Fruit fly (Drosophila melanogaster) whole organism, embryonic: ENCODE data around the gene Ir75b.
A peak's percentile ranks its signal among the peaks of the same experiment; 100 is the strongest.

Source experiments
- CG10209 ChIP-seq: fragments of 200-800 bp; sonication (Bioruptor generic); optimal IDR thresholded peaks from 3 replicates; lab custom pipeline; 2017; ENCODE audit warnings: missing biosample characterization, mild to moderate bottlenecking, missing genetic modification characterization, missing genetic modification reagents
- CG11560 ChIP-seq: fragments of 200-800 bp; sonication (Bioruptor generic); IDR thresholded peaks from 3 replicates; pipeline ENCODE4 v1.3.6; 2022; ENCODE audit warnings: missing biosample characterization, missing genetic modification characterization
- CG11723 ChIP-seq: fragments of 200-800 bp; sonication (Bioruptor generic); optimal IDR thresholded peaks from 2 replicates; lab custom pipeline; 2017; ENCODE audit warnings: missing biosample characterization, mild to moderate bottlenecking, missing genetic modification characterization
- CG12659 ChIP-seq: fragments of 200-800 bp; sonication (Bioruptor generic); optimal IDR thresholded peaks from 3 replicates; lab custom pipeline; 2017; ENCODE audit warnings: mild to moderate bottlenecking, missing biosample characterization, missing genetic modification reagents, missing genetic modification characterization
- CG13894 ChIP-seq: fragments of 200-800 bp; sonication (Bioruptor generic); optimal IDR thresholded peaks from 3 replicates; lab custom pipeline; 2018; ENCODE audit warnings: missing biosample characterization, mild to moderate bottlenecking, missing genetic modification characterization, moderate library complexity
- CG1603 ChIP-seq: fragments of 200-800 bp; sonication (Bioruptor generic); optimal IDR thresholded peaks from 2 replicates; lab custom pipeline; 2019; ENCODE audit warnings: missing biosample characterization, mild to moderate bottlenecking, missing genetic modification characterization, moderate library complexity
- CG17568 ChIP-seq: fragments of 200-800 bp; sonication (Bioruptor generic); optimal IDR thresholded peaks from 2 replicates; lab custom pipeline; 2018; ENCODE audit warnings: missing biosample characterization, mild to moderate bottlenecking, missing genetic modification characterization, moderate library complexity
- CG17802 ChIP-seq: fragments of 200-800 bp; sonication (Bioruptor generic); optimal IDR thresholded peaks from 2 replicates; lab custom pipeline; 2018; ENCODE audit warnings: missing biosample characterization, mild to moderate bottlenecking, missing genetic modification characterization, moderate library complexity
- CG18764 ChIP-seq: fragments of 200-800 bp; sonication (Bioruptor generic); optimal IDR thresholded peaks from 3 replicates; lab custom pipeline; 2016; ENCODE audit warnings: missing biosample characterization, missing genetic modification characterization
- CG2120 ChIP-seq: fragments of 200-800 bp; sonication (Bioruptor generic); optimal IDR thresholded peaks from 3 replicates; lab custom pipeline; 2016; ENCODE audit warnings: missing biosample characterization, missing genetic modification characterization
- CG2712 ChIP-seq: fragments of 200-800 bp; optimal IDR thresholded peaks from 3 replicates; lab custom pipeline; 2019; ENCODE audit warnings: missing biosample characterization, mild to moderate bottlenecking, missing genetic modification characterization, moderate library complexity
- CG3065 ChIP-seq: fragments of 200-800 bp; sonication (Bioruptor generic); optimal IDR thresholded peaks from 2 replicates; lab custom pipeline; 2016; ENCODE audit warnings: missing biosample characterization, missing genetic modification characterization
- CG7786 ChIP-seq: fragments of 200-800 bp; sonication (Bioruptor generic); optimal IDR thresholded peaks from 2 replicates; lab custom pipeline; 2016; ENCODE audit warnings: missing biosample characterization, missing genetic modification characterization
- CG9817 ChIP-seq: fragments of 200-800 bp; sonication (Bioruptor generic); optimal IDR thresholded peaks from 2 replicates; lab custom pipeline; 2018; ENCODE audit warnings: missing biosample characterization, mild to moderate bottlenecking, missing genetic modification characterization, moderate library complexity
- CrebB ChIP-seq: fragments of 200-800 bp; sonication (Bioruptor generic); optimal IDR thresholded peaks from 3 replicates; lab custom pipeline; 2018; ENCODE audit warnings: missing biosample characterization, mild to moderate bottlenecking, missing genetic modification characterization
- D19B ChIP-seq: fragments of 200-800 bp; sonication (Bioruptor generic); optimal IDR thresholded peaks from 2 replicates; lab custom pipeline; 2017; ENCODE audit warnings: missing biosample characterization, mild to moderate bottlenecking, missing genetic modification characterization
- Dip2 ChIP-seq: fragments of 200-800 bp; sonication (Bioruptor generic); IDR thresholded peaks from 2 replicates; pipeline ENCODE4 v1.3.6; 2022; ENCODE audit warnings: missing biosample characterization, missing genetic modification characterization
- Doc3 ChIP-seq: fragments of 200-800 bp; sonication (Bioruptor generic); IDR thresholded peaks from 3 replicates; pipeline ENCODE4 v1.3.6; 2022; ENCODE audit warnings: missing biosample characterization, missing genetic modification characterization; ENCODE audit not compliant: partially characterized antibody
- ERR ChIP-seq: fragments of 200-800 bp; sonication (Bioruptor generic); optimal IDR thresholded peaks from 2 replicates; lab custom pipeline; 2016; ENCODE audit warnings: missing biosample characterization, missing genetic modification characterization
- HmgD ChIP-seq: fragments of 200-800 bp; sonication (Bioruptor generic); optimal IDR thresholded peaks from 3 replicates; lab custom pipeline; 2016; ENCODE audit warnings: missing biosample characterization, missing genetic modification characterization
- Jarid2 ChIP-seq: fragments of 200-800 bp; sonication (Bioruptor generic); optimal IDR thresholded peaks from 3 replicates; lab custom pipeline; 2017; ENCODE audit warnings: mild to moderate bottlenecking, missing biosample characterization, missing genetic modification reagents, missing genetic modification characterization
- Lhr ChIP-seq: fragments of 200-800 bp; sonication (Bioruptor generic); optimal IDR thresholded peaks from 3 replicates; lab custom pipeline; 2017; ENCODE audit warnings: mild to moderate bottlenecking, missing biosample characterization, missing genetic modification reagents, missing genetic modification characterization
- Lpt ChIP-seq: fragments of >200 bp; optimal IDR thresholded peaks from 2 replicates; lab custom pipeline; 2018; ENCODE audit warnings: missing biosample characterization, missing genetic modification characterization
- Ravus ChIP-seq: fragments of 200-800 bp; sonication (Bioruptor generic); IDR thresholded peaks from 2 replicates; pipeline ENCODE4 v1.3.6; 2022; ENCODE audit warnings: missing biosample characterization, missing genetic modification characterization
- Rfx ChIP-seq: fragments of 200-800 bp; sonication (Bioruptor generic); IDR thresholded peaks from 2 replicates; pipeline ENCODE4 v1.3.6; 2022; ENCODE audit warnings: missing biosample characterization, missing genetic modification characterization
- Sry-δ ChIP-seq: fragments of 200-800 bp; sonication (Bioruptor generic); optimal IDR thresholded peaks from 2 replicates; lab custom pipeline; 2016; ENCODE audit warnings: missing biosample characterization, missing genetic modification characterization
- abd-A ChIP-seq: fragments of 200-800 bp; sonication (Bioruptor generic); optimal IDR thresholded peaks from 3 replicates; lab custom pipeline; 2019; ENCODE audit warnings: missing biosample characterization, mild to moderate bottlenecking, missing genetic modification characterization, moderate library complexity
- ase ChIP-seq: fragments of 200-800 bp; sonication (Bioruptor generic); IDR thresholded peaks from 3 replicates; pipeline ENCODE4 v1.3.6; 2022; ENCODE audit warnings: missing biosample characterization, missing genetic modification characterization
- az2 ChIP-seq: fragments of 200-800 bp; sonication (Bioruptor generic); optimal IDR thresholded peaks from 3 replicates; lab custom pipeline; 2016; ENCODE audit warnings: missing biosample characterization, missing genetic modification characterization
- bowl ChIP-seq: fragments of 200-800 bp; sonication (Bioruptor generic); IDR thresholded peaks from 2 replicates; pipeline ENCODE4 v1.3.6; 2022; ENCODE audit warnings: missing biosample characterization, missing genetic modification characterization
- croc ChIP-seq: fragments of 200-800 bp; sonication (Bioruptor generic); conservative IDR thresholded peaks from 3 replicates; pipeline ENCODE4 v1.3.6; 2022; ENCODE audit warnings: missing biosample characterization, missing genetic modification characterization
- dati ChIP-seq: fragments of 200-800 bp; sonication (Bioruptor generic); IDR thresholded peaks from 2 replicates; pipeline ENCODE4 v1.3.6; 2022; ENCODE audit warnings: missing biosample characterization, missing genetic modification characterization
- eve ChIP-seq, 2 experiments: fragments of >200 bp; optimal IDR thresholded peaks; 2 replicates each; lab custom pipeline; 2017; ENCODE audit warnings: missing biosample characterization in 2 of 2, missing genetic modification characterization in 2 of 2
- grau ChIP-seq: fragments of 200-800 bp; optimal IDR thresholded peaks from 3 replicates; lab custom pipeline; 2019; ENCODE audit warnings: missing biosample characterization, mild to moderate bottlenecking, missing genetic modification characterization, moderate library complexity
- h ChIP-seq: fragments of >200 bp; optimal IDR thresholded peaks from 2 replicates; lab custom pipeline; 2017
- hb ChIP-seq: fragments of 200-800 bp; sonication (Bioruptor generic); IDR thresholded peaks from 3 replicates; pipeline ENCODE4 v1.3.6; 2022; ENCODE audit warnings: missing biosample characterization, missing genetic modification characterization; ENCODE audit not compliant: partially characterized antibody
- hkb ChIP-seq, 2 experiments: fragments of 200-800 bp in 1 of 2; fragments of >200 bp in 1 of 2; sonication (Bioruptor generic) in 1 of 2; IDR thresholded peaks in 1 of 2; optimal IDR thresholded peaks in 1 of 2; 2 replicates each; pipeline versions ENCODE4 v1.3.6 to Lab custom; 2017 to 2022; ENCODE audit warnings: missing biosample characterization in 1 of 2, missing genetic modification characterization in 1 of 2
- jigr1 ChIP-seq: fragments of 200-800 bp; sonication (Bioruptor generic); IDR thresholded peaks from 3 replicates; pipeline ENCODE4 v1.3.6; 2022; ENCODE audit warnings: missing biosample characterization, missing genetic modification characterization
- jumu ChIP-seq: fragments of 200-800 bp; sonication (Bioruptor generic); optimal IDR thresholded peaks from 3 replicates; lab custom pipeline; 2016; ENCODE audit warnings: missing biosample characterization, missing genetic modification characterization
- lov ChIP-seq, 2 experiments: fragments of 200-800 bp in 1 of 2; fragments of >200 bp in 1 of 2; sonication (Bioruptor generic) in 1 of 2; IDR thresholded peaks in 1 of 2; optimal IDR thresholded peaks in 1 of 2; 2 replicates in 1 of 2; 3 replicates in 1 of 2; pipeline versions ENCODE4 v1.3.6 to Lab custom; 2017 to 2022; ENCODE audit warnings: missing biosample characterization in 1 of 2, missing genetic modification characterization in 1 of 2
- oc ChIP-seq: fragments of 200-800 bp; sonication (Bioruptor generic); optimal IDR thresholded peaks from 2 replicates; lab custom pipeline; 2018; ENCODE audit warnings: missing biosample characterization, mild to moderate bottlenecking, missing genetic modification characterization, moderate library complexity
- org-1 ChIP-seq: fragments of 200-800 bp; sonication (Bioruptor generic); optimal IDR thresholded peaks from 2 replicates; lab custom pipeline; 2017; ENCODE audit warnings: missing biosample characterization, missing genetic modification characterization
- salm ChIP-seq: fragments of 200-800 bp; sonication (Bioruptor generic); optimal IDR thresholded peaks from 2 replicates; lab custom pipeline; 2018; ENCODE audit warnings: missing biosample characterization, mild to moderate bottlenecking, missing genetic modification characterization
- sug ChIP-seq: fragments of 200-800 bp; optimal IDR thresholded peaks from 2 replicates; lab custom pipeline; 2019; ENCODE audit warnings: missing biosample characterization, mild to moderate bottlenecking, missing genetic modification characterization, moderate library complexity
- twi ChIP-seq: fragments of 200-800 bp; optimal IDR thresholded peaks from 2 replicates; lab custom pipeline; 2019; ENCODE audit warnings: missing biosample characterization, mild to moderate bottlenecking, missing genetic modification characterization, moderate library complexity
- unpg ChIP-seq: fragments of 200-800 bp; sonication (Bioruptor generic); optimal IDR thresholded peaks from 3 replicates; lab custom pipeline; 2018; ENCODE audit warnings: missing biosample characterization, mild to moderate bottlenecking, missing genetic modification characterization, moderate library complexity
- vvl ChIP-seq: fragments of 200-800 bp; sonication (Bioruptor generic); IDR thresholded peaks from 2 replicates; pipeline ENCODE4 v1.3.6; 2022; ENCODE audit warnings: missing biosample characterization, missing genetic modification characterization
- zen2 ChIP-seq: fragments of 200-800 bp; sonication (Bioruptor generic); IDR thresholded peaks from 3 replicates; pipeline ENCODE4 v1.3.6; 2022; ENCODE audit warnings: missing biosample characterization, missing genetic modification characterization; ENCODE audit not compliant: partially characterized antibody

The Ir75b gene

dm6 chr3L:17856655-17857479 lies 36.9 kb upstream of the Ir75b start, which contains the start of gene CG5535 (continued):
- peak; percentile 88 for TF ChIP-seq grau
- TF ChIP-seq Dip2, result no peak
- TF ChIP-seq Lpt, result no peak
- peak; percentile 42 for TF ChIP-seq CG7786 (GFP tag; lab: Kevin White, UChicago)
- TF ChIP-seq CG9817 (tag; lab: Kevin White, UChicago), result peak; percentile 49
- TF ChIP-seq eve (GFP tag; optimal IDR thresholded peaks at IDR 0.05; lab: Kevin White, UChicago), result no peak
- TF ChIP-seq jumu, result peak; percentile 51
- peak; percentile 2 for TF ChIP-seq Sry-δ (GFP tag; lab: Kevin White, UChicago)
- peak; percentile 49 for TF ChIP-seq D19B (GFP tag; lab: Kevin White, UChicago)
- no peak for TF ChIP-seq bowl (GFP tag; lab: Robert Waterston, UW)
- no peak for TF ChIP-seq CG11560
- TF ChIP-seq Rfx, result peak; percentile 88
- TF ChIP-seq CG13894 (tag; lab: Kevin White, UChicago), result peak; percentile 40
- TF ChIP-seq hb (GFP tag; lab: Robert Waterston, UW), result no peak
- peak; percentile 71 for TF ChIP-seq sug (tag; lab: Kevin White, UChicago)
- TF ChIP-seq h (lab: Kevin White, UChicago), result no peak
- TF ChIP-seq ase (GFP tag; lab: Robert Waterston, UW), result peak; percentile 53; the same call in 2 of the 3 replicates
- TF ChIP-seq salm (tag; lab: Kevin White, UChicago), result peak; percentile 60
- peak; percentile 8; the same call in 1 of the 2 replicates for TF ChIP-seq Ravus (GFP tag; lab: Robert Waterston, UW)
- TF ChIP-seq CG1603 (tag; lab: Kevin White, UChicago), result peak; percentile 84
- no peak for TF ChIP-seq zen2
- peak; percentile 67; the same call in 1 of the 3 replicates for TF ChIP-seq croc
- TF ChIP-seq dati, result 0 out of 2 replicates have a peak, but pooled peaks have one; percentile 20
- TF ChIP-seq vvl, result peak; percentile 80
- TF ChIP-seq twi, result peak; percentile 71
- TF ChIP-seq Doc3 (GFP tag; lab: Robert Waterston, UW), result no peak
- peak; percentile 35 for TF ChIP-seq Jarid2 (GFP tag; lab: Kevin White, UChicago)
- TF ChIP-seq ERR (GFP tag; lab: Kevin White, UChicago), result peak; percentile 47
- no peak for TF ChIP-seq CrebB (tag; lab: Kevin White, UChicago)
- TF ChIP-seq CG10209 (GFP tag; lab: Kevin White, UChicago), result peak; percentile 88
- peak; percentile 74 for TF ChIP-seq CG2120 (GFP tag; lab: Kevin White, UChicago)
- no peak for TF ChIP-seq CG3065 (GFP tag; lab: Kevin White, UChicago)
- TF ChIP-seq CG11723, result peak; percentile 78
- no peak for TF ChIP-seq HmgD
- TF ChIP-seq CG2712 (tag; lab: Kevin White, UChicago), result peak; percentile 86
- TF ChIP-seq az2 (GFP tag; lab: Kevin White, UChicago), result peak; percentile 83
- TF ChIP-seq Lhr (GFP tag; lab: Kevin White, UChicago), result peak; percentile 25
- TF ChIP-seq abd-A, result no peak
- peak; percentile 29 for TF ChIP-seq CG18764 (GFP tag; lab: Kevin White, UChicago)
- peak; percentile 93 for TF ChIP-seq CG12659
- TF ChIP-seq org-1 (GFP tag; lab: Kevin White, UChicago), result peak; percentile 82
- TF ChIP-seq oc (tag; lab: Kevin White, UChicago), result no peak
- TF ChIP-seq CG17568, result no peak
- TF ChIP-seq jigr1, result no peak
- no peak for TF ChIP-seq hkb (optimal IDR thresholded peaks at IDR 0.05; lab: Kevin White, UChicago)
- peak; percentile 47; the same call in 1 of the 2 replicates for TF ChIP-seq hkb (GFP tag; IDR thresholded peaks at IDR 0.05; lab: Robert Waterston, UW)
- no peak for TF ChIP-seq lov (optimal IDR thresholded peaks at IDR 0.05; lab: Kevin White, UChicago)
- TF ChIP-seq lov (GFP tag; IDR thresholded peaks at IDR 0.05; lab: Robert Waterston, UW), result peak; percentile 82; the same call in 2 of the 3 replicates
- peak; percentile 8 for TF ChIP-seq CG17802
- peak; percentile 76 for TF ChIP-seq unpg (GFP tag; lab: Kevin White, UChicago)
